Worm (Caenorhabditis elegans): ENCODE measurements around the gene srv-27.
"Not testable (repeated sequence)": the region's sequence is repeated elsewhere in the genome, so short reads cannot be mapped to it uniquely, and the experiment has no call there.

- TF ChIP-seq him-1, dao-5, W03F9.2 (tag; optimal IDR thresholded peaks at IDR 0.05): not testable (repeated sequence)
Measured at ce11 chrIV:6253000-6253399, 45.2 kb downstream of the srv-27 start, which contains the start of gene T13A10.2.
